Fruit fly (Drosophila melanogaster): ENCODE results near the gene Act88F.

The Act88F gene

dm6 chr3R:15418824-15419530 lies 20.8 kb upstream of the Act88F start (continued):
- TF ChIP-seq Side (GFP tag; optimal IDR thresholded peaks at IDR 0.05) (no peak), Max (GFP tag; optimal IDR thresholded peaks at IDR 0.05) (peak; percentile 38), CG1832 (GFP tag; optimal IDR thresholded peaks at IDR 0.05) (no peak), CG11560 (tag; IDR thresholded peaks at IDR 0.05) (no peak), Fer2 (tag; optimal IDR thresholded peaks at IDR 0.05) (no peak), Deaf1 (tag; optimal IDR thresholded peaks at IDR 0.05) (peak; percentile 70), Xbp1 (GFP tag; optimal IDR thresholded peaks at IDR 0.05) (peak; percentile 72), btn (GFP tag; optimal IDR thresholded peaks at IDR 0.05) (no peak), CHES-1-like (GFP tag; optimal IDR thresholded peaks at IDR 0.05) (no peak), Mad (GFP tag; optimal IDR thresholded peaks at IDR 0.05) (peak; percentile 45), CG10543 (GFP tag; optimal IDR thresholded peaks at IDR 0.05) (peak; percentile 42), CG10267 (tag; optimal IDR thresholded peaks at IDR 0.05) (peak; percentile 81), phol (tag; optimal IDR thresholded peaks at IDR 0.05) (peak; percentile 80), esg (GFP tag; conservative IDR thresholded peaks at IDR 0.05) (peak; percentile 31; the same call in 1 of the 2 replicates), vfl (GFP tag; optimal IDR thresholded peaks at IDR 0.05) (no peak), Blimp-1 (GFP tag; optimal IDR thresholded peaks at IDR 0.05) (peak; percentile 69), Gsc (GFP tag; IDR thresholded peaks at IDR 0.05) (no peak), CG13894 (tag; optimal IDR thresholded peaks at IDR 0.05) (no peak), CG10462 (GFP tag; optimal IDR thresholded peaks at IDR 0.05) (peak; percentile 78), CG9797 (GFP tag; optimal IDR thresholded peaks at IDR 0.05) (no peak), odd (GFP tag; optimal IDR thresholded peaks at IDR 0.05) (peak; percentile 78), ase (GFP tag; IDR thresholded peaks at IDR 0.05) (no peak), tx (GFP tag; optimal IDR thresholded peaks at IDR 0.05) (no peak), Sin3A (optimal IDR thresholded peaks at IDR 0.05) (no peak), p53 (GFP tag; optimal IDR thresholded peaks at IDR 0.05) (no peak), CG1529 (GFP tag; optimal IDR thresholded peaks at IDR 0.05) (peak; percentile 63), CG13424 (tag; optimal IDR thresholded peaks at IDR 0.05) (peak; percentile 86), YL-1 (GFP tag; optimal IDR thresholded peaks at IDR 0.05) (peak; percentile 14), slp2 (GFP tag; optimal IDR thresholded peaks at IDR 0.05) (no peak), CG6689 (GFP tag; IDR thresholded peaks at IDR 0.05) (peak; percentile 61; the same call in 1 of the 2 replicates), CG7928 (GFP tag; optimal IDR thresholded peaks at IDR 0.05) (no peak), Sry-β (GFP tag; optimal IDR thresholded peaks at IDR 0.05) (no peak), fd64A (GFP tag; optimal IDR thresholded peaks at IDR 0.05) (no peak), sd (tag; optimal IDR thresholded peaks at IDR 0.05) (peak; percentile 20), bsh (GFP tag; optimal IDR thresholded peaks at IDR 0.05) (peak in 1 of 2 experiments; percentile 82), crp (GFP tag; optimal IDR thresholded peaks at IDR 0.05) (peak in 1 of 2 experiments; percentile 31), CG14441 (GFP tag; IDR thresholded peaks at IDR 0.05) (no peak), Scr (GFP tag; IDR thresholded peaks at IDR 0.05; ENCODE audit: partially characterized antibody) (no peak), CG13775 (GFP tag; optimal IDR thresholded peaks at IDR 0.05) (peak; percentile 83), gfzf (GFP tag; optimal IDR thresholded peaks at IDR 0.05) (no peak), vnd (GFP tag; IDR thresholded peaks at IDR 0.05; ENCODE audit: partially characterized antibody) (no peak), CG4404 (GFP tag; IDR thresholded peaks at IDR 0.05) (peak; percentile 83), CG17912 (GFP tag; optimal IDR thresholded peaks at IDR 0.05) (no peak), CG17612 (GFP tag; IDR thresholded peaks at IDR 0.05) (no peak), CG11398 (GFP tag; optimal IDR thresholded peaks at IDR 0.05) (no peak), CG8359 (GFP tag; optimal IDR thresholded peaks at IDR 0.05; ENCODE audit: borderline replicate concordance) (no peak), CG10366 (GFP tag; IDR thresholded peaks at IDR 0.05) (no peak), pho (GFP tag; optimal IDR thresholded peaks at IDR 0.05) (no peak), CG34422 (GFP tag; IDR thresholded peaks at IDR 0.05) (no peak), kay (GFP tag; optimal IDR thresholded peaks at IDR 0.05) (peak; percentile 2)

All from whole organism, embryonic.